Fruit fly (Drosophila melanogaster): ENCODE measurements around the gene Strump.
A peak's percentile ranks its signal among the peaks of the same experiment; 100 is the strongest.

Strump gene

DNA sequence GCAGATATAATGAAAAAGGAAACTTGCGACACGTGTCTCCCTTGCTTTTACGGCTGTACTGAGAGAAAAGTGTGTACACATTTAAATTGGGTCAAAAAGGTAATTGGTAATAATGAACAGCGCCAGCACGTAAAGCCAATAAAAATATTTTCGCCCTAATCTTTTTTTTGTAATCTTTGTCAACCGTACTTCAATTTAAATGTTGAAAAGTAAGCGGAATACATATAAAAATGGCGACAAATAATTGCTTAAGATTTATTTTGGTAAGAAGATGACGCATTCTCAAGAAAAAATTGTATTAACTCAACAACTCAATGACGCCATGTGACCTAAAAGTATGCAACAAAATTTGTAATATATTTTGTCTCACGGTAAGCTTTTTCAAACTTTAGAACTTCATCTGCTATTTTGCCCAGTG, 26.0 kb downstream of the Strump start (continued):
- TF ChIP-seq pdm3 (GFP tag; optimal IDR thresholded peaks at IDR 0.05), result peak; percentile 31
- peak; percentile 55 for TF ChIP-seq Smox (GFP tag; optimal IDR thresholded peaks at IDR 0.05)
- TF ChIP-seq CG16779 (tag; optimal IDR thresholded peaks at IDR 0.05), result no peak
- no peak for TF ChIP-seq Gug (GFP tag; IDR thresholded peaks at IDR 0.05)
- peak; percentile 45 for TF ChIP-seq CG8632 (GFP tag; optimal IDR thresholded peaks at IDR 0.05)
- TF ChIP-seq Ets21C (GFP tag; optimal IDR thresholded peaks at IDR 0.05), result peak; percentile 31
- TF ChIP-seq esn (GFP tag; optimal IDR thresholded peaks at IDR 0.05), result peak; percentile 56
- TF ChIP-seq salr (GFP tag; optimal IDR thresholded peaks at IDR 0.05), result peak in 1 of 2 experiments; percentile 59
- TF ChIP-seq Hr38 (GFP tag; optimal IDR thresholded peaks at IDR 0.05), result no peak
- TF ChIP-seq acj6 (GFP tag; optimal IDR thresholded peaks at IDR 0.05), result peak; percentile 48
- no peak for TF ChIP-seq eg (GFP tag; IDR thresholded peaks at IDR 0.05)
- peak; percentile 42 for TF ChIP-seq Sox102F (GFP tag; optimal IDR thresholded peaks at IDR 0.05)
- no peak for TF ChIP-seq fkh (GFP tag; optimal IDR thresholded peaks at IDR 0.05)
- no peak for TF ChIP-seq CG6854 (GFP tag; optimal IDR thresholded peaks at IDR 0.05)
- TF ChIP-seq dac (GFP tag; optimal IDR thresholded peaks at IDR 0.05), result peak; percentile 8
- peak; percentile 21 for TF ChIP-seq Hr39 (GFP tag; optimal IDR thresholded peaks at IDR 0.05)
- no peak for TF ChIP-seq Lpt (GFP tag; optimal IDR thresholded peaks at IDR 0.05)
- TF ChIP-seq Met (GFP tag; optimal IDR thresholded peaks at IDR 0.05), result peak; percentile 48
- no peak for TF ChIP-seq CG9139 (GFP tag; optimal IDR thresholded peaks at IDR 0.05)
- peak; percentile 44 for TF ChIP-seq topi (GFP tag; optimal IDR thresholded peaks at IDR 0.05)

DNA sequence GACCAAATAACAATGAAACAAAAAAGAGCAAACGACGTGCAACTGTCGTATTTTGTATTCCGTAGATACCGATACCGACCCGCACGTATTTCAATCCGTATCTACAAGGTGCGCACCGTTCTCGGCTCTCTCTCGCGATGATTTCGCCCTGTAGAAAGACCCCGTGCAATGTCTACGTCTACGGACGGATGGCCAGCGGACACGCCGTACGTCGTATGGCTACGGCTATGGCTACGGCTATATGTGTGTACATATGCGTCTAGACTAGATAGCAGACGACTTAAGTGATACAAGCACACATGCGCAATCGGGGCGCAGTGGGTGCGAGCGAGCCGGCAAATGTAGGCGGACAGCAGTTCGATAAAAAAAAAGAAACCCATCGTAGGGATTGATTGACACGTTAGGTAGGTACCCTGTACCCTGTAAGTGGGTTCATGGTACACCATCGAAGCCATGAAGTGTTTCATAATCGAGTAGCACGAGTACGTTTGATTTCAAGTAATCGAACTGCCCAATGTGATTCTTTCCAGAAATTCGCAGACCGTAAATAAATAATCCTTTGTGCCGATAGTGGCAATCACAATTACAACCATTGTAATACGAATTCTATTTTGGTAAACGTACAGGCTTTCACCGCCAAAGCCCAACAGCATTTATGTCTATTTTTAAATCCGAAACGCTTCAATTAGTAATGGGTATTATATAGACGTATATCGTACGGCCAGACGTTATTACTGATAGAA, 27.8 kb downstream of the Strump start:
- TF ChIP-seq CG3919 (GFP tag; optimal IDR thresholded peaks at IDR 0.05) (peak; percentile 36), Eip75B (GFP tag; optimal IDR thresholded peaks at IDR 0.05) (peak; percentile 42), CG6792 (GFP tag; optimal IDR thresholded peaks at IDR 0.05) (peak; percentile 17), lz (GFP tag; optimal IDR thresholded peaks at IDR 0.05) (peak; percentile 43), CG3032 (tag; optimal IDR thresholded peaks at IDR 0.05) (peak; percentile 0), Ets96B (tag; optimal IDR thresholded peaks at IDR 0.05) (peak; percentile 22), CG11294 (GFP tag; IDR thresholded peaks at IDR 0.05) (peak; percentile 5; the same call in 1 of the 2 replicates), CG31627 (GFP tag; optimal IDR thresholded peaks at IDR 0.05) (no peak), CG16779 (tag; optimal IDR thresholded peaks at IDR 0.05) (no peak), vri (GFP tag; optimal IDR thresholded peaks at IDR 0.05) (peak; percentile 46), CG32006 (GFP tag; optimal IDR thresholded peaks at IDR 0.05) (peak; percentile 52), fkh (GFP tag; optimal IDR thresholded peaks at IDR 0.05) (peak; percentile 46), CG8632 (GFP tag; optimal IDR thresholded peaks at IDR 0.05) (no peak), Eip93F (GFP tag; optimal IDR thresholded peaks at IDR 0.05) (peak; percentile 58), Met (GFP tag; optimal IDR thresholded peaks at IDR 0.05) (peak; percentile 27), CG11762 (GFP tag; optimal IDR thresholded peaks at IDR 0.05; ENCODE audit: insufficient read depth) (peak; percentile 37), pdm3 (GFP tag; optimal IDR thresholded peaks at IDR 0.05) (peak; percentile 47), fd59A (GFP tag; optimal IDR thresholded peaks at IDR 0.05) (peak; percentile 30), Sox14 (GFP tag; optimal IDR thresholded peaks at IDR 0.05) (peak; percentile 23), CG11902 (GFP tag; optimal IDR thresholded peaks at IDR 0.05) (peak; percentile 31), CG4318 (GFP tag; optimal IDR thresholded peaks at IDR 0.05) (peak; percentile 1), OdsH (GFP tag; optimal IDR thresholded peaks at IDR 0.05) (peak; percentile 24), CG9139 (GFP tag; optimal IDR thresholded peaks at IDR 0.05) (no peak), eg (GFP tag; IDR thresholded peaks at IDR 0.05) (0 out of 3 replicates have a peak, but pooled peaks have one; percentile 39), CG10669 (GFP tag; optimal IDR thresholded peaks at IDR 0.05) (peak; percentile 24), salr (GFP tag; optimal IDR thresholded peaks at IDR 0.05) (peak in 1 of 2 experiments; percentile 16), CG10631 (GFP tag; optimal IDR thresholded peaks at IDR 0.05) (peak; percentile 24), Ets21C (GFP tag; optimal IDR thresholded peaks at IDR 0.05) (peak; percentile 14), CG8119 (GFP tag; IDR thresholded peaks at IDR 0.05) (no peak), svp (GFP tag) (peak; percentile 80), net (GFP tag; optimal IDR thresholded peaks at IDR 0.05) (peak; percentile 32), Blimp-1 (GFP tag; optimal IDR thresholded peaks at IDR 0.05) (no peak), CG34406 (GFP tag; optimal IDR thresholded peaks at IDR 0.05) (peak; percentile 24), Smox (GFP tag; optimal IDR thresholded peaks at IDR 0.05) (no peak), CG8319 (GFP tag; optimal IDR thresholded peaks at IDR 0.05) (peak; percentile 25), acj6 (GFP tag; optimal IDR thresholded peaks at IDR 0.05) (peak; percentile 34), Hr4 (GFP tag; optimal IDR thresholded peaks at IDR 0.05) (peak; percentile 45), CG1621 (tag; optimal IDR thresholded peaks at IDR 0.05) (peak; percentile 56), Hr39 (GFP tag; optimal IDR thresholded peaks at IDR 0.05) (peak; percentile 23), Sox102F (GFP tag; optimal IDR thresholded peaks at IDR 0.05) (no peak)
